Worm (Caenorhabditis elegans): ENCODE results near the gene T24D5.6.
"Not testable (repeated sequence)": the region's sequence is repeated elsewhere in the genome, so short reads cannot be mapped to it uniquely, and the experiment has no call there.

Gene T24D5.6

ce11 chrX:12596868-12597267, 6.6 kb upstream of the T24D5.6 start, which contains the start of gene T24D5.4:
TSS of gene T24D5.4 (plus strand) at chrX:12597168.
- TF ChIP-seq pag-3 (tag; optimal IDR thresholded peaks at IDR 0.05; ENCODE audit: borderline replicate concordance) (no peak), ref-2 (tag; optimal IDR thresholded peaks at IDR 0.05) (no peak), hlh-15 (tag; optimal IDR thresholded peaks at IDR 0.05) (no peak), ceh-19 (GFP tag; optimal IDR thresholded peaks at IDR 0.05) (no peak), dve-1 (tag; optimal IDR thresholded peaks at IDR 0.05) (no peak), sox-4 (tag; optimal IDR thresholded peaks at IDR 0.05) (no peak), Y22D7AL.16 (tag; optimal IDR thresholded peaks at IDR 0.05) (no peak), ceh-22 (tag; optimal IDR thresholded peaks at IDR 0.05) (no peak), C08G9.2 (tag; optimal IDR thresholded peaks at IDR 0.05) (no peak), ceh-2 (tag; optimal IDR thresholded peaks at IDR 0.05) (no peak), unc-86 (tag; optimal IDR thresholded peaks at IDR 0.05) (no peak), npax-4 (tag; optimal IDR thresholded peaks at IDR 0.05) (no peak), pqm-1 (tag; optimal IDR thresholded peaks at IDR 0.05) (no peak), pat-9 (tag; optimal IDR thresholded peaks at IDR 0.05) (no peak), unc-3 (GFP tag; conservative IDR thresholded peaks at IDR 0.05) (no peak), unc-3 (tag; optimal IDR thresholded peaks at IDR 0.05) (no peak), tbx-2 (tag; optimal IDR thresholded peaks at IDR 0.05) (no peak)

- no peak for TF ChIP-seq K09A11.1 (tag; optimal IDR thresholded peaks at IDR 0.05; ENCODE audit: insufficient read depth)
- TF ChIP-seq nhr-232 (tag; optimal IDR thresholded peaks at IDR 0.05): no peak
- no peak for TF ChIP-seq ahr-1 (tag; optimal IDR thresholded peaks at IDR 0.05)
- no peak for TF ChIP-seq ceh-31 (tag; optimal IDR thresholded peaks at IDR 0.05)
- no peak for TF ChIP-seq tbx-2 (tag; optimal IDR thresholded peaks at IDR 0.05)
- no peak for TF ChIP-seq unc-42 (tag; optimal IDR thresholded peaks at IDR 0.05)
- no peak for TF ChIP-seq unc-55 (GFP tag; optimal IDR thresholded peaks at IDR 0.05)
- no peak for TF ChIP-seq ets-4 (tag; optimal IDR thresholded peaks at IDR 0.05)
- TF ChIP-seq C38D4.7 (GFP tag; optimal IDR thresholded peaks at IDR 0.05): no peak
- no peak for TF ChIP-seq hlh-8 (tag; optimal IDR thresholded peaks at IDR 0.05)
- no peak for TF ChIP-seq mec-3 (tag; optimal IDR thresholded peaks at IDR 0.05; ENCODE audit: borderline replicate concordance)
- TF ChIP-seq ceh-18 (tag; optimal IDR thresholded peaks at IDR 0.05): no peak
Observed at ce11 chrX:12602611-12603010, 811 bp upstream of the T24D5.6 start.

- not testable (repeated sequence) for TF ChIP-seq nfya-1 (tag; optimal IDR thresholded peaks at IDR 0.05); ref-2 (tag; optimal IDR thresholded peaks at IDR 0.05); ceh-19 (GFP tag; optimal IDR thresholded peaks at IDR 0.05)
Observed at ce11 chrX:12613451-12613850, 10.0 kb downstream of the T24D5.6 start, which contains the start of gene R09A8.1. TSS of gene R09A8.1 (plus strand) at chrX:12613751.

ce11 chrX:12618447-12618846, 15.0 kb downstream of the T24D5.6 start:
- TF ChIP-seq hlh-13 (GFP tag; optimal IDR thresholded peaks at IDR 0.05) (no peak), unc-55 (GFP tag; optimal IDR thresholded peaks at IDR 0.05) (no peak), mec-3 (tag; optimal IDR thresholded peaks at IDR 0.05; ENCODE audit: borderline replicate concordance) (no peak), pha-4 (tag; optimal IDR thresholded peaks at IDR 0.05) (no peak), pha-2 (tag; optimal IDR thresholded peaks at IDR 0.05) (no peak), ceh-30 (tag; optimal IDR thresholded peaks at IDR 0.05) (no peak), lin-11 (tag; optimal IDR thresholded peaks at IDR 0.05) (no peak), pag-3 (tag; optimal IDR thresholded peaks at IDR 0.05; ENCODE audit: borderline replicate concordance) (no peak), tbx-2 (tag; optimal IDR thresholded peaks at IDR 0.05) (no peak), gmeb-2 (tag; optimal IDR thresholded peaks at IDR 0.05) (no peak), ref-2 (tag; optimal IDR thresholded peaks at IDR 0.05) (no peak), ahr-1 (tag; optimal IDR thresholded peaks at IDR 0.05) (no peak), fkh-6 (tag; optimal IDR thresholded peaks at IDR 0.05) (no peak), ceh-19 (GFP tag; optimal IDR thresholded peaks at IDR 0.05) (no peak), sdc-2 (tag; optimal IDR thresholded peaks at IDR 0.05) (no peak), unc-3 (GFP tag; conservative IDR thresholded peaks at IDR 0.05) (no peak), unc-3 (tag; optimal IDR thresholded peaks at IDR 0.05) (no peak)
